Worm (Caenorhabditis elegans) whole organism, late embryonic: ENCODE results near the gene osm-10.

Experiments used
- T23F11.4 ChIP-seq: fragments of 200-800 bp; sonication (Bioruptor generic); optimal IDR thresholded peaks from 2 replicates; lab custom pipeline; 2018; ENCODE audit warnings: mild to moderate bottlenecking, missing genetic modification characterization, missing compliant biosample characterization
- ama-1 ChIP-seq: fragments of 150-350 bp; optimal IDR thresholded peaks from 2 replicates; lab custom pipeline; 2014
- ceh-18 ChIP-seq: sonication (generic microtip); optimal IDR thresholded peaks from 2 replicates; lab custom pipeline; 2016; ENCODE audit warnings: missing genetic modification characterization, missing compliant biosample characterization
- ceh-19 ChIP-seq: fragments of 200-800 bp; sonication (Bioruptor generic); optimal IDR thresholded peaks from 2 replicates; lab custom pipeline; 2018; ENCODE audit warnings: mild to moderate bottlenecking, missing genetic modification characterization, missing compliant biosample characterization
- ceh-2 ChIP-seq: sonication (generic microtip); optimal IDR thresholded peaks from 2 replicates; lab custom pipeline; 2016; ENCODE audit warnings: missing genotype, missing genetic modification characterization, missing compliant biosample characterization
- ceh-22 ChIP-seq: sonication (generic microtip); optimal IDR thresholded peaks from 2 replicates; lab custom pipeline; 2017; ENCODE audit warnings: missing biosample characterization, missing genetic modification characterization
- ceh-30 ChIP-seq: fragments of 150-350 bp; optimal IDR thresholded peaks from 2 replicates; lab custom pipeline; 2014; ENCODE audit warnings: missing biosample characterization, missing genetic modification characterization
- ceh-45 ChIP-seq: fragments of 200-800 bp; sonication (Bioruptor generic); IDR thresholded peaks from 2 replicates; pipeline ENCODE4 v1.3.6; 2022; ENCODE audit warnings: missing genetic modification reagents, missing genetic modification characterization, missing compliant biosample characterization
- ceh-9 ChIP-seq: sonication (generic microtip); optimal IDR thresholded peaks from 2 replicates; lab custom pipeline; 2016; ENCODE audit warnings: mild to moderate bottlenecking, missing genetic modification characterization, inconsistent platforms, missing compliant biosample characterization
- dmd-4 ChIP-seq: sonication (generic microtip); optimal IDR thresholded peaks from 2 replicates; lab custom pipeline; 2016; ENCODE audit warnings: borderline replicate concordance, missing genetic modification characterization, missing compliant biosample characterization
- eyg-1 ChIP-seq: sonication (generic microtip); optimal IDR thresholded peaks from 2 replicates; lab custom pipeline; 2016; ENCODE audit warnings: missing genotype, missing genetic modification characterization, missing compliant biosample characterization
- fkh-10 ChIP-seq: fragments of 150-350 bp; optimal IDR thresholded peaks from 2 replicates; lab custom pipeline; 2014; ENCODE audit warnings: missing biosample characterization, missing genetic modification reagents, missing genetic modification characterization
- hlh-13 ChIP-seq: fragments of 200-800 bp; sonication (Bioruptor generic); optimal IDR thresholded peaks from 2 replicates; lab custom pipeline; 2018; ENCODE audit warnings: mild to moderate bottlenecking, missing genetic modification characterization, missing compliant biosample characterization
- hlh-15 ChIP-seq: sonication (generic microtip); optimal IDR thresholded peaks from 2 replicates; lab custom pipeline; 2016; ENCODE audit warnings: missing genetic modification characterization, missing compliant biosample characterization
- lim-6 ChIP-seq: sonication (generic microtip); optimal IDR thresholded peaks from 2 replicates; lab custom pipeline; 2016; ENCODE audit warnings: missing genetic modification characterization, missing compliant biosample characterization
- mec-3 ChIP-seq: sonication (generic microtip); optimal IDR thresholded peaks from 2 replicates; lab custom pipeline; 2016; ENCODE audit warnings: borderline replicate concordance, missing genetic modification characterization, missing compliant biosample characterization
- nfya-1 ChIP-seq: sonication (generic microtip); optimal IDR thresholded peaks from 2 replicates; lab custom pipeline; 2017; ENCODE audit warnings: missing genetic modification characterization, mild to moderate bottlenecking, missing compliant biosample characterization, antibody characterized with exemption, moderate library complexity
- nhr-11 ChIP-seq: fragments of 150-350 bp; optimal IDR thresholded peaks from 2 replicates; lab custom pipeline; 2014; ENCODE audit warnings: missing biosample characterization, missing genetic modification characterization
- odd-2 ChIP-seq: sonication (generic microtip); optimal IDR thresholded peaks from 2 replicates; lab custom pipeline; 2017; ENCODE audit warnings: antibody characterized with exemption, mild to moderate bottlenecking, missing genetic modification characterization, missing compliant biosample characterization
- pag-3 ChIP-seq: sonication (generic microtip); optimal IDR thresholded peaks from 2 replicates; lab custom pipeline; 2016; ENCODE audit warnings: missing compliant biosample characterization, missing genetic modification characterization, borderline replicate concordance
- pax-1 ChIP-seq: fragments of 150-350 bp; optimal IDR thresholded peaks from 2 replicates; lab custom pipeline; 2014; ENCODE audit warnings: missing biosample characterization, missing genetic modification characterization
- pha-2 ChIP-seq: sonication (generic microtip); optimal IDR thresholded peaks from 2 replicates; lab custom pipeline; 2017; ENCODE audit warnings: mild to moderate bottlenecking, missing genetic modification characterization, missing compliant biosample characterization
- pha-4 ChIP-seq: fragments of 150-350 bp; optimal IDR thresholded peaks from 2 replicates; lab custom pipeline; 2018; ENCODE audit warnings: missing biosample characterization, missing genetic modification reagents, missing genetic modification characterization
- pros-1 ChIP-seq: fragments of 150-350 bp; optimal IDR thresholded peaks from 2 replicates; lab custom pipeline; 2014; ENCODE audit warnings: missing biosample characterization, missing genetic modification reagents, missing genetic modification characterization
- rnt-1 ChIP-seq: sonication (generic microtip); optimal IDR thresholded peaks from 2 replicates; lab custom pipeline; 2016; ENCODE audit warnings: missing genetic modification characterization, missing compliant biosample characterization
- sox-2 ChIP-seq: fragments of 200-800 bp; sonication (Bioruptor generic); IDR thresholded peaks from 2 replicates; pipeline ENCODE4 v1.3.6; 2022; ENCODE audit warnings: missing genetic modification reagents, missing genetic modification characterization, missing compliant biosample characterization
- sox-4 ChIP-seq: sonication (generic microtip); optimal IDR thresholded peaks from 2 replicates; lab custom pipeline; 2017; ENCODE audit warnings: mild to moderate bottlenecking, missing genetic modification characterization, inconsistent platforms, missing compliant biosample characterization
- syd-9 ChIP-seq: sonication (generic microtip); optimal IDR thresholded peaks from 2 replicates; lab custom pipeline; 2016; ENCODE audit warnings: mild to moderate bottlenecking, missing genetic modification characterization, moderate library complexity, missing compliant biosample characterization
- ttx-3 ChIP-seq: sonication (generic microtip); optimal IDR thresholded peaks from 2 replicates; lab custom pipeline; 2016; ENCODE audit warnings: missing genetic modification reagents, missing genetic modification characterization, missing compliant biosample characterization
- unc-3 ChIP-seq, 2 experiments: fragments of 200-800 bp in 1 of 2; sonication (Bioruptor generic) in 1 of 2; sonication (generic microtip) in 1 of 2; conservative IDR thresholded peaks in 1 of 2; optimal IDR thresholded peaks in 1 of 2; 2 replicates each; pipeline versions ENCODE4 v1.3.6 to Lab custom; 2016 to 2022; ENCODE audit warnings: missing compliant biosample characterization in 2 of 2, missing genetic modification characterization in 2 of 2, missing genetic modification reagents in 1 of 2
- zip-5 ChIP-seq: sonication (generic microtip); optimal IDR thresholded peaks from 2 replicates; lab custom pipeline; 2016; ENCODE audit warnings: missing genetic modification characterization, missing compliant biosample characterization

The osm-10 gene

DNA sequence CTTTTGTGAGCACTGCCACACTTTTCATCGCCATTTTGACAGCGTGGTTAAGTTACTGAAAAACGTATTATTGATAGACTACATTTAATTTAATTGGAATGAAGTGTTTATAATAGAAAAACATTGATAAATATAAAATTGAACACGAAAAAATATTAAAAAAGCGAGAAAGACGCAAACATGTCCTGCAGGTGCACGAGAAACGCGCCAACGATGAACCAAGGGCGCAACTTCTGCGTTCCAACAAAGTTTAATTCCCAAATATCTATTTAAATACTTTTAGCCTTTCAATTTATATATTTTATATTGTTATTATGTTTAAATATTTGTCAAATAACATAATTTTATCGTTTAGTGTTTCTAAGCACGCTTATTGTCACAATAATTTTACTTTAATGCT lies 8.9 kb upstream of the osm-10 start, which contains the start of gene ndus-8:
Gene ndus-8 (minus strand): TSS at position 55 of the 400 bp plus-strand sequence.
- no peak for TF ChIP-seq ama-1 (lab: Kevin White, UChicago)
- TF ChIP-seq nfya-1 (tag; lab: Kevin White, UChicago): peak; percentile 24

DNA sequence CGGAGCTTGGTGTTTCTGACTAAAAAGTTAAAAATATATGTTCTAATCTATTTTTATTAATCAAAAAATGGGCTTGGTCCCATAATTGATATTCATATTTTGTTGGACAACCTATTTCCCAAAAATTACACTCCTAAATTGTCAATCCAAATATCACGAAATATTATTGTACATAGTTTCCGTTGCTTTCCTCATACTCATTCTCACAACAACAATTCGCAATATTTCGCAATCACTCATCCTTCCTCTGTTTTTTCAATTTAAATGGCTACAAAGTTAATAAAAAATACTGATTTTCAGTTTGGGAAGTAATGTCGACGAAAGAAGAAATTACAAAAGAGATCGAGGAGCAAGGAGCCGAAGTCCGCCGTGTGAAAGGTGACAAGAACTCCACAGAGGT lies 4.4 kb upstream of the osm-10 start, which contains the start of gene pars-1:
Gene pars-1 (plus strand): TSS at position 301 of the 400 bp plus-strand sequence.
- no peak for TF ChIP-seq mec-3 (tag; lab: Kevin White, UChicago)
- TF ChIP-seq T23F11.4 (GFP tag; lab: Kevin White, UChicago): no peak
- TF ChIP-seq ceh-30: no peak
- no peak for TF ChIP-seq nhr-11 (tag; lab: Kevin White, UChicago)
- no peak for TF ChIP-seq zip-5
- TF ChIP-seq fkh-10 (GFP tag; lab: Kevin White, UChicago): no peak
- no peak for TF ChIP-seq unc-3 (GFP tag; conservative IDR thresholded peaks at IDR 0.05; lab: Robert Waterston, UW)
- TF ChIP-seq unc-3 (tag; optimal IDR thresholded peaks at IDR 0.05; lab: Kevin White, UChicago): no peak
- TF ChIP-seq, all 69 proteins: peak for 0

DNA sequence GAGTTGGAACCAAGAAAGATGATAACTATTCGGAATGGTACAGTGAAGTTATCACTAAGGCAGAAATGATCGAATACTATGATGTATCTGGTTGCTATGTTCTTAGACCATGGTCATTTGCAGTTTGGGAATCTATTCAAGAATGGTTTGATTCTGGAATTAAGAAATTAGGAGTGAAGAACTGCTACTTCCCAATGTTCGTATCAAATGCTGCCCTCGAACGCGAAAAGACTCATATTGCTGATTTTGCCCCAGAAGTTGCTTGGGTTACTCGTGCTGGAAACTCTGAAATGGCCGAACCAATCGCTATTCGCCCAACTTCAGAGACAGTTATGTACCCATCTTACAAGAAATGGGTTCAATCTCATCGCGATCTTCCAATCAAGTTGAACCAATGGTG lies 3.7 kb upstream of the osm-10 start:
- TF ChIP-seq sox-4 (tag; lab: Kevin White, UChicago) (no peak), syd-9 (tag; lab: Kevin White, UChicago) (no peak), ttx-3 (tag; lab: Kevin White, UChicago) (no peak), eyg-1 (no peak), pha-2 (tag; lab: Kevin White, UChicago) (no peak), ceh-19 (no peak), dmd-4 (tag; lab: Kevin White, UChicago) (no peak), ceh-9 (no peak), hlh-15 (tag; lab: Kevin White, UChicago) (no peak), sox-2 (GFP tag; lab: Robert Waterston, UW) (no peak), odd-2 (tag; lab: Kevin White, UChicago) (no peak)

DNA sequence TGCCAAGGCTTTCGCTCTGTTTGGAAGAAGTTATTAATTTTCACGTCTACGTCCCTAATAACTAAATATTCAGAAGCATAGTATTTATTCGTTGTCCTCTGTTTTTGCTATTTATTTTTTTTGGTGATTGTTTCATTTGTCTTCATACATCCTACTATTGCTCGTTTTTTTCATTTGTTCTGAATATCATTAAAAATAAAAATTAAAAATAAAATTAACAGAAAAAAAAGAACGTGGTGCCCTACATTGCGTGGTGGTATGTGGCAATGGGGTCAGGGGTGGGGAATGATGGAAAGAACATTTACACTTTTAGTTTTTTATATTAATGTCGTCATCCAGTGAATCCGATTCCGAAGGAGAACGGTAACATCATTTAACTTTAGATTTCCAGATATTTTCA lies 2.0 kb upstream of the osm-10 start, which contains the start of gene ztf-31:
Gene ztf-31 (plus strand): TSS at position 301 of the 400 bp plus-strand sequence.
- TF ChIP-seq odd-2 (tag; lab: Kevin White, UChicago) (no peak), dmd-4 (tag; lab: Kevin White, UChicago) (no peak), hlh-13 (GFP tag; lab: Kevin White, UChicago) (no peak), T23F11.4 (GFP tag; lab: Kevin White, UChicago) (no peak), pha-2 (tag; lab: Kevin White, UChicago) (no peak), ceh-18 (tag; lab: Kevin White, UChicago) (no peak), ceh-45 (GFP tag; lab: Robert Waterston, UW) (no peak)

DNA sequence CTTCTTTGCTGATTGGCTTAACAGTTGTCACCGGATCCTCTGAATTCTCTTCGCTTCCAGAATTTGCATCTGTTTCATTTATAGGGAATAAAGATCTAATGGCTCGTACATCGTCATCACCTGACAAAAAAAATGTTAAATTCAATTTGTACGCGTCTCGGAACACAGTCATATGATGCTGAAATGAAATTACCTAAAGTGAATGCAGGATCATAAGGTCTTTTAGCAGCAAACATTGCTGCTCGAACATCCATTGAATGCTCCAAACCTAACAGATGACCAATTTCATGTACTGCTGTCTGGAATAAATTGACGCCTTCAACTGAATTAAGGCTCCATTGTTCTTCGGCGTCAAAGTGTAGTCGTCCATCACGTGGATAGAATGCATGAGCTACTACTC lies 3.3 kb downstream of the osm-10 start:
- TF ChIP-seq pros-1 (tag; lab: Kevin White, UChicago) (no peak), sox-2 (GFP tag; lab: Robert Waterston, UW) (no peak), ceh-45 (GFP tag; lab: Robert Waterston, UW) (no peak), odd-2 (tag; lab: Kevin White, UChicago) (no peak), pha-4 (tag; lab: Kevin White, UChicago) (no peak), pax-1 (tag; lab: Kevin White, UChicago) (no peak), pag-3 (tag; lab: Kevin White, UChicago) (no peak), ceh-2 (tag; lab: Kevin White, UChicago) (no peak), lim-6 (tag; lab: Kevin White, UChicago) (no peak), rnt-1 (no peak), ceh-22 (tag; lab: Kevin White, UChicago) (no peak), ama-1 (lab: Kevin White, UChicago) (no peak)
- TF ChIP-seq, all 69 proteins: peak for 0
